Worm (Caenorhabditis elegans): ENCODE data around the gene lips-1.

lips-1 gene

DNA sequence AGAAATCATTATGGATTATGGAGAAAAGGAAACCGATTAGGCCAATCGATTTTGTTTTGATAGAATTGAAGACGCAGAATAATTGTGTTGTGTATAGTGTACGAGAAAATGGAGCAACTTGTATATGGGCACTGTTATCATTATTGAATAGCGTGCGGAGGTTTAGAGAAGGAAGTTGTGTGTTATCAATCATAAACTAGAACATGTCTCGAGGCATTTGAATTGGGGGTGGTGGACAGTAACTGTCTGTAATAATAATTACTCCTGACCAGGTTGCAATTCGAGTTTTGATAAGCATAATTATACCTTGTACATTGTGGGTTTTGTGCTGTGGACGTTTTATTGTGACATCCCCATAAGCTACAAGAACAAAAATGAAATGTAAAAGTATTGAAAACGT lies 25.8 kb upstream of the lips-1 start, which contains the start of gene cdf-2:
Gene cdf-2 (minus strand): TSS at position 149 of the 400 bp plus-strand sequence.
- no peak for TF ChIP-seq ttx-3 (tag; optimal IDR thresholded peaks at IDR 0.05)
- no peak for TF ChIP-seq fkh-6 (tag; optimal IDR thresholded peaks at IDR 0.05)
- TF ChIP-seq fkh-10 (GFP tag; optimal IDR thresholded peaks at IDR 0.05): no peak
- TF ChIP-seq ets-4 (tag; optimal IDR thresholded peaks at IDR 0.05): no peak
- TF ChIP-seq unc-42 (tag; optimal IDR thresholded peaks at IDR 0.05): no peak
- no peak for TF ChIP-seq nfya-1 (tag; optimal IDR thresholded peaks at IDR 0.05)
- TF ChIP-seq gmeb-2 (tag; optimal IDR thresholded peaks at IDR 0.05): no peak

DNA sequence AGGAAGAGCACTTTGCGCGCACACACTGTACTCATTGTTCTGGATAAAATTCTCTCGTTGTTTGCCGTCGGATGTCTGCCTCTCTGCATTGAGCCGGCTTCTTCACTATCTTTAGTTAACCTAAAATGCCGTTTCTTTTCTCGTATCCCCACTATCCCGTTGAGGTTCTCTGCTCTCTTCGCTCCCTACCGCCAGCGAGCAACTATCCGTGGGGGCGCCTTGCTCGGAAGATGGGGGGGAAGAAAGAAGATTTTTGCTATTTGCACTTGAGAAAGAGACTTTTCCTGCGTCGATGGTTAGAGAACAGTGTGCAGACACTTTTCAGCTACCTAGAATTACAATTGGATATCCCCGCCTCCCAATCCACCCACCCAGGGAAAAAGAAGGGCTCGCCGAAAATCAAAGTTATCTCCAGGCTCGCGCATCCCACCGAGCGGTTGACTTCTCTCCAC lies 24.9 kb upstream of the lips-1 start, which contains the start of gene myo-2:
Gene myo-2 (plus strand): TSS at position 402 of the 452 bp plus-strand sequence.
- no peak for TF ChIP-seq syd-9 (tag; optimal IDR thresholded peaks at IDR 0.05)

DNA sequence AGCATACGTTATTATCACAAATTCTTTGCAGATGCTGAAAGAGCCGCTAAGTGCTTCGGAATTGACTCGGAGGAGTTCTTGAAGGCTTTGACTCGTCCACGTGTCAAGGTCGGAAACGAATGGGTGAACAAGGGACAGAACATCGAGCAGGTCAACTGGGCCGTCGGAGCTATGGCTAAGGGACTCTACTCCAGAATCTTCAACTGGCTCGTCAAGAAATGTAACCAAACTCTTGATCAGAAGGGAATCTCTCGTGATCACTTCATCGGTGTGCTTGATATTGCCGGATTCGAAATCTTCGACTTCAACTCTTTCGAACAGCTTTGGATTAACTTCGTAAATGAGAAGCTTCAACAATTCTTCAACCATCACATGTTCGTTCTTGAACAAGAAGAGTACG lies 22.7 kb upstream of the lips-1 start:
- TF ChIP-seq hlh-30 (tag; optimal IDR thresholded peaks at IDR 0.05; ENCODE audit: insufficient read depth): no peak
- no peak for TF ChIP-seq ceh-48 (tag; optimal IDR thresholded peaks at IDR 0.05)
- TF ChIP-seq gmeb-2 (tag; optimal IDR thresholded peaks at IDR 0.05): no peak
- no peak for TF ChIP-seq pha-4 (tag; optimal IDR thresholded peaks at IDR 0.05)
- TF ChIP-seq syd-9 (tag; optimal IDR thresholded peaks at IDR 0.05): no peak
- no peak for TF ChIP-seq K09A11.1 (tag; optimal IDR thresholded peaks at IDR 0.05; ENCODE audit: insufficient read depth)
- no peak for TF ChIP-seq hlh-13 (GFP tag; optimal IDR thresholded peaks at IDR 0.05)
- no peak for TF ChIP-seq ceh-45 (GFP tag; IDR thresholded peaks at IDR 0.05)
- TF ChIP-seq hlh-8 (tag; optimal IDR thresholded peaks at IDR 0.05): no peak
- TF ChIP-seq ceh-18 (tag; optimal IDR thresholded peaks at IDR 0.05): no peak

DNA sequence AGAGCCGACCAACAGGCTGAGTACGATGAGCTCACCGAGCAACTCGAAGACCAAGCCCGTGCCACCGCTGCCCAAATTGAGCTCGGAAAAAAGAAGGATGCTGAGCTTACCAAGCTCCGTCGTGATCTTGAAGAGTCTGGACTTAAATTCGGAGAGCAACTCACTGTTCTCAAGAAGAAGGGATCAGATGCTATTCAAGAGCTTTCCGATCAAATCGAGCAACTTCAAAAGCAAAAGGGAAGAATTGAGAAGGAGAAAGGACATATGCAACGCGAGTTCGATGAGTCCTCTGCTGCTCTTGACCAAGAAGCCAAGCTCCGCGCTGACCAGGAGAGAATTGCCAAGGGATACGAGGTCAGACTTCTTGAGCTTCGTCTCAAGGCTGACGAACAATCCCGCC lies 20.3 kb upstream of the lips-1 start:
- TF ChIP-seq hlh-6 (tag; optimal IDR thresholded peaks at IDR 0.05): no peak
- no peak for TF ChIP-seq dve-1 (tag; optimal IDR thresholded peaks at IDR 0.05)
- TF ChIP-seq pha-4 (tag; optimal IDR thresholded peaks at IDR 0.05): no peak
- TF ChIP-seq fkh-10 (GFP tag; optimal IDR thresholded peaks at IDR 0.05): no peak
- no peak for TF ChIP-seq nhr-11 (tag; optimal IDR thresholded peaks at IDR 0.05)
- no peak for TF ChIP-seq odd-2 (tag; optimal IDR thresholded peaks at IDR 0.05)
- TF ChIP-seq zip-5 (tag; optimal IDR thresholded peaks at IDR 0.05): no peak
- no peak for TF ChIP-seq ceh-31 (tag; optimal IDR thresholded peaks at IDR 0.05)
- no peak for TF ChIP-seq F13H6.1 (tag; optimal IDR thresholded peaks at IDR 0.05)
- TF ChIP-seq fkh-6 (tag; optimal IDR thresholded peaks at IDR 0.05): no peak
- no peak for TF ChIP-seq sox-4 (tag; optimal IDR thresholded peaks at IDR 0.05)
- TF ChIP-seq ceh-34 (tag; optimal IDR thresholded peaks at IDR 0.05): no peak
- TF ChIP-seq fax-1 (tag; optimal IDR thresholded peaks at IDR 0.05): no peak
- TF ChIP-seq K09A11.1 (tag; optimal IDR thresholded peaks at IDR 0.05; ENCODE audit: insufficient read depth): no peak
- TF ChIP-seq pax-1 (tag; optimal IDR thresholded peaks at IDR 0.05): no peak
- TF ChIP-seq lim-6 (tag; optimal IDR thresholded peaks at IDR 0.05): no peak

DNA sequence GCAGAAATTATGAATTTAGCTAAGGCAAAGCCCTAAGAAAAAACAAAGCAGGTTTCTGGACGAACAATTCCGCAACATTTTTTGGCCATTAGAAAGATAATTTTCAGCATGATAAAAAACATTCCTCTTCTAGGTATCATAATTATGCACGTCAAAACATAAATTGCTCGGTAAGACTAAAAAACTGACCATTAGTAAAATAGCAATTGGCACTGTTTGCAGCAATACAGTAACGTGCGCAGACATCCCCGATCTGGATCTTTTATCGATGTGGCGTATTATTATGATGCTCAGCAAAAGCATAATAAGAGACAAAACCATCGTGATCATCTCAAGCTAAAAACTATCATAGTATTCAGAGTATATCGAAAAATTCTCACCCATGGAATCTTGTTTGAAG lies 16.2 kb upstream of the lips-1 start:
- TF ChIP-seq nhr-232 (tag; optimal IDR thresholded peaks at IDR 0.05): no peak
- TF ChIP-seq fax-1 (tag; optimal IDR thresholded peaks at IDR 0.05): no peak
- no peak for TF ChIP-seq ceh-45 (GFP tag; IDR thresholded peaks at IDR 0.05)
- TF ChIP-seq elt-4 (tag; optimal IDR thresholded peaks at IDR 0.05): no peak
- TF ChIP-seq ceh-18 (tag; optimal IDR thresholded peaks at IDR 0.05): no peak
- TF ChIP-seq lim-6 (tag; optimal IDR thresholded peaks at IDR 0.05): no peak
- TF ChIP-seq npax-4 (tag; optimal IDR thresholded peaks at IDR 0.05): no peak
- no peak for TF ChIP-seq che-1 (tag; optimal IDR thresholded peaks at IDR 0.05)
- TF ChIP-seq ets-4 (tag; optimal IDR thresholded peaks at IDR 0.05): no peak
- no peak for TF ChIP-seq ref-2 (tag; optimal IDR thresholded peaks at IDR 0.05)
- TF ChIP-seq ahr-1 (tag; optimal IDR thresholded peaks at IDR 0.05): no peak
- no peak for TF ChIP-seq hlh-6 (tag; optimal IDR thresholded peaks at IDR 0.05)
- no peak for TF ChIP-seq ceh-14 (tag; optimal IDR thresholded peaks at IDR 0.05)
- no peak for TF ChIP-seq unc-42 (tag; optimal IDR thresholded peaks at IDR 0.05)
- TF ChIP-seq fkh-6 (tag; optimal IDR thresholded peaks at IDR 0.05): no peak
- TF ChIP-seq syd-9 (tag; optimal IDR thresholded peaks at IDR 0.05): no peak
- no peak for TF ChIP-seq ceh-24 (tag; optimal IDR thresholded peaks at IDR 0.05)
- no peak for TF ChIP-seq ama-1 (optimal IDR thresholded peaks at IDR 0.05)
- TF ChIP-seq sox-2 (GFP tag; IDR thresholded peaks at IDR 0.05): no peak
- no peak for TF ChIP-seq ceh-34 (tag; optimal IDR thresholded peaks at IDR 0.05)

All from whole organism, late embryonic.